Worm (Caenorhabditis elegans): ENCODE measurements around the gene F26F4.6.

F26F4.6 gene

DNA sequence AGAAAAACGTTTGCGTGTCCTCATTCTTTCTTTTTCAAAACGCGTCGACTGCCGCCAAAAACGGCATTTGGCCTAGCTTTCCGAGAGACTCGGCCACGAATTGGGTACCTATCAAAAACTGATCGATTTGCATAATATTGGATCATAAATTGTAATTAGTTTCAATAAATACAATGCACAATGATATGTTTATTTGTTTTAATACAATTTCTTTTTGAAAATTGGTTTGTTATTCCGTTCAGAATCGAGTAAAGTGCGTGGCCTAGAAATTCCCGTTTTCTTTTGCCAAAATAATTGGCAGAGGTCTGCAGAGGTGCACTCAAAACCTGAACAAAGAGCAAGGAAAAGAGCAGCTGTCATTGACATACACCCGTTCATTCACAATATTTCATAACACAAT, 12.0 kb upstream of the F26F4.6 start, which contains the start of gene F26F4.8:
F26F4.8 (minus strand) TSS at position 69 of the 400 bp plus-strand sequence.
- peak; percentile 36 for TF ChIP-seq fos-1 (tag; optimal IDR thresholded peaks at IDR 0.05)
- TF ChIP-seq F13H6.1 (tag; optimal IDR thresholded peaks at IDR 0.05): peak; percentile 28
- peak; percentile 17 for TF ChIP-seq gmeb-1 (tag; optimal IDR thresholded peaks at IDR 0.05)
- peak; percentile 55 for TF ChIP-seq C34F6.9 (tag; optimal IDR thresholded peaks at IDR 0.05)
- peak; percentile 21 for TF ChIP-seq unc-55 (GFP tag; optimal IDR thresholded peaks at IDR 0.05)
- TF ChIP-seq lsy-2 (tag; optimal IDR thresholded peaks at IDR 0.05): peak in 1 of 2 experiments; percentile 41
- TF ChIP-seq sma-3 (GFP tag; optimal IDR thresholded peaks at IDR 0.05): no peak
- peak; percentile 16 for TF ChIP-seq nhr-129 (tag; optimal IDR thresholded peaks at IDR 0.05)
- no peak for TF ChIP-seq mab-5 (tag; optimal IDR thresholded peaks at IDR 0.05)

DNA sequence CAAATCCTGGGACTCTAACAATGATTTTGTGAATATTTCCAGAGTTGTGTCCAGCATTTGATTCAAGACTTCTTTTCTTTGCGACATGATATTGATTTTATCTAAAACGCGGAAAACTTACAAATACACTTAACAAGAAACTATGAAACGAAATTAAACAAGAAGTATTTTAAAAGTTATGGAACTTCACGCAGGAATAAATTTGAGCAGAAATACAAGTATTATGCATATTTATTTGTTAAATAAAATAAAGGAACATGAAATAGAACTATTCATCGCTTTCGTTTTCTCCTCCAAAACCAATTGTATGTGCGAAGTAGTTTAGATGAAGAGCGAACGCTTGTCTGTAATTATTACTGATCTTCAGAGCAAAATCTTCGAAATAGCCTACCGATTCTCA, 10.3 kb upstream of the F26F4.6 start, which contains the start of gene kbp-2:
kbp-2 (minus strand) TSS at position 101 of the 400 bp plus-strand sequence.
- no peak for TF ChIP-seq mab-5 (tag; optimal IDR thresholded peaks at IDR 0.05)
- TF ChIP-seq snpc-4 (tag; optimal IDR thresholded peaks at IDR 0.05): no peak
- TF ChIP-seq ama-1 (optimal IDR thresholded peaks at IDR 0.05): no peak

DNA sequence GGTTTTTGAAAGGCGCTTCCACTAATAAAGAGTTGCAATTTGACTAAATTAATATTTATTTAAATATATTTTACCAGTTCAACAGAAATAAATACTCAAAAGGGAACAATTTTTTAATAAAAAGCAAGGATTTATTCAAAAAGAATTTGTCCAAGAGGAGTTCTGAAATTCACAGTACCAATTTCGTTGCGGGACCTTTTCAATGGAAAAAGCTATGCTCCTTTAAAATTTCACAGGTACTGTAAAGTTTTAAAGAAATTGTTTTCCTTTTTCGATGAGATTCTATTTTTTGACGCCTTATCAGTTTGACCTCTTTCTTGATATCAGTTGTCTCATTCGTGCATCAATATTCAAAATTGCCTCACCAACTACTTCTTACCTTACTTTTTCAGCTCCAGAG, 6.8 kb upstream of the F26F4.6 start, which contains the start of gene tag-340:
tag-340 (plus strand) TSS at position 249 of the 400 bp plus-strand sequence.
- TF ChIP-seq fos-1 (tag; optimal IDR thresholded peaks at IDR 0.05): peak; percentile 28
- TF ChIP-seq nhr-6 (tag; optimal IDR thresholded peaks at IDR 0.05): no peak

ce11 chrIII:4899728-4900127, 6.3 kb upstream of the F26F4.6 start:
- TF ChIP-seq Y55F3AM.14 (GFP tag; optimal IDR thresholded peaks at IDR 0.05) (peak; percentile 99), nhr-23 (tag; optimal IDR thresholded peaks at IDR 0.05) (no peak), mbf-1 (tag; optimal IDR thresholded peaks at IDR 0.05) (no peak), lin-13 (GFP tag; optimal IDR thresholded peaks at IDR 0.05) (peak; percentile 98), unc-39 (tag; optimal IDR thresholded peaks at IDR 0.05) (no peak), unc-62 (GFP tag; optimal IDR thresholded peaks at IDR 0.05) (peak; percentile 95), mdl-1 (tag; optimal IDR thresholded peaks at IDR 0.05) (peak; percentile 94 to 99), nhr-12 (tag; optimal IDR thresholded peaks at IDR 0.05) (peak; percentile 65), nhr-10 (tag; optimal IDR thresholded peaks at IDR 0.05) (peak; percentile 86), elt-1 (tag; optimal IDR thresholded peaks at IDR 0.05) (peak; percentile 19), R02D3.7 (tag; optimal IDR thresholded peaks at IDR 0.05) (peak; percentile 69), nhr-25 (tag; optimal IDR thresholded peaks at IDR 0.05) (peak; percentile 99), dmd-4 (tag; optimal IDR thresholded peaks at IDR 0.05) (peak; percentile 68), nhr-6 (tag; optimal IDR thresholded peaks at IDR 0.05) (peak; percentile 97), unc-55 (GFP tag; optimal IDR thresholded peaks at IDR 0.05) (peak; percentile 99), C34F6.9 (tag; optimal IDR thresholded peaks at IDR 0.05) (peak; percentile 99), nhr-21 (tag; optimal IDR thresholded peaks at IDR 0.05) (peak; percentile 99), zag-1 (tag; optimal IDR thresholded peaks at IDR 0.05) (peak; percentile 98), blmp-1 (tag; optimal IDR thresholded peaks at IDR 0.05; ENCODE audit: insufficient read depth) (peak; percentile 99), egl-27 (tag; optimal IDR thresholded peaks at IDR 0.05) (peak; percentile 98), sma-9 (GFP tag; optimal IDR thresholded peaks at IDR 0.05) (peak; percentile 99), sma-9 (tag; optimal IDR thresholded peaks at IDR 0.05) (no peak), sma-3 (GFP tag; optimal IDR thresholded peaks at IDR 0.05) (peak; percentile 100), lin-11 (tag; optimal IDR thresholded peaks at IDR 0.05) (peak; percentile 99), nhr-11 (tag; optimal IDR thresholded peaks at IDR 0.05) (no peak), aly-2 (tag; optimal IDR thresholded peaks at IDR 0.05) (no peak), fos-1 (tag; optimal IDR thresholded peaks at IDR 0.05) (peak; percentile 100), ama-1 (optimal IDR thresholded peaks at IDR 0.05) (peak; percentile 36), mab-5 (tag; optimal IDR thresholded peaks at IDR 0.05) (peak; percentile 96), lin-39 (tag; optimal IDR thresholded peaks at IDR 0.05) (peak; percentile 77), snpc-4 (tag; optimal IDR thresholded peaks at IDR 0.05) (peak; percentile 89), lsy-2 (tag; optimal IDR thresholded peaks at IDR 0.05) (peak; percentile 94 to 97), ztf-4 (tag; optimal IDR thresholded peaks at IDR 0.05) (peak; percentile 99), crh-2 (tag; optimal IDR thresholded peaks at IDR 0.05) (peak; percentile 99), nhr-237 (tag; optimal IDR thresholded peaks at IDR 0.05) (peak; percentile 87), nhr-129 (tag; optimal IDR thresholded peaks at IDR 0.05) (peak; percentile 99), alr-1 (tag; optimal IDR thresholded peaks at IDR 0.05) (peak; percentile 67), ceh-16 (tag; optimal IDR thresholded peaks at IDR 0.05) (peak; percentile 99), skn-1 (tag; optimal IDR thresholded peaks at IDR 0.05) (peak; percentile 41), F13H6.1 (tag; optimal IDR thresholded peaks at IDR 0.05) (peak; percentile 100), sem-4 (tag; optimal IDR thresholded peaks at IDR 0.05) (peak; percentile 99), ZK546.5 (tag; optimal IDR thresholded peaks at IDR 0.05) (peak; percentile 88), ztf-1 (GFP tag; conservative IDR thresholded peaks at IDR 0.05) (0 out of 2 replicates have a peak, but pooled peaks have one; percentile 58), elt-3 (tag; optimal IDR thresholded peaks at IDR 0.05) (no peak), nhr-77 (tag; optimal IDR thresholded peaks at IDR 0.05) (peak; percentile 89)
